Fruit fly (Drosophila melanogaster) Kc167 (cell line): ENCODE results near the gene CG13465.

Source experiments
- Myc ChIP-seq: fragments of >200 bp; optimal IDR thresholded peaks from 2 replicates; lab custom pipeline; 2017; ENCODE audit warnings: missing external identifiers
- Sin3A ChIP-seq: fragments of >200 bp; optimal IDR thresholded peaks from 2 replicates; lab custom pipeline; 2018; ENCODE audit warnings: missing external identifiers
- h ChIP-seq: fragments of >200 bp; optimal IDR thresholded peaks from 3 replicates; lab custom pipeline; 2018; ENCODE audit warnings: missing external identifiers
- insv ChIP-seq: fragments of >200 bp; optimal IDR thresholded peaks from 3 replicates; lab custom pipeline; 2018; ENCODE audit warnings: missing external identifiers
- psq ChIP-seq: fragments of >200 bp; optimal IDR thresholded peaks from 2 replicates; lab custom pipeline; 2017; ENCODE audit warnings: missing external identifiers
- ttk ChIP-seq: sonication (Bioruptor generic); optimal IDR thresholded peaks from 2 replicates; lab custom pipeline; 2017; ENCODE audit warnings: missing external identifiers

DNA sequence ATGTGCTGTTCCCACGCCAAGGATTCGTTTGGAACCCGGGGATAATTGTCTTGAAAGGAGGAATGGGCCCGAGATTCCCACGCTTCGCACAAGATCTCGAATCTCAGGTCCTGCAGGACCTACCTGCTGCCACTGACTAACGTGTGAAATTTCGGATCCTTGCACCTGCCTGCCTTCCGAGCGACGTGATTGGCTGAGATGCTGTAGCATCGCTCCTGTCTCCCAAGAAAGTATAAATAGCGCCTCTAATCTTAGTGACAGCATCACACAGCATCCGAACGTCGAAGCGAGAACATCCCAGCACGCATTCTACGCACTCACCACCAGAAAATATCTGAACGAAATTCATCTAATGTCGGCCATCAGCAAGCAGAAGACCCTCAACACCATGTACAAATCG, 30.8 kb upstream of the CG13465 start:
- TF ChIP-seq h (lab: Kevin White, UChicago), result no peak
- TF ChIP-seq Myc, result no peak
- TF ChIP-seq psq (lab: Kevin White, UChicago), result no peak
- no peak for TF ChIP-seq Sin3A
- no peak for TF ChIP-seq insv (lab: Kevin White, UChicago)
- TF ChIP-seq ttk (lab: Kevin White, UChicago), result no peak
